Worm (Caenorhabditis elegans) whole organism, L4 larva: ENCODE results near the gene ZK546.19.
"Not testable (repeated sequence)": the region's sequence is repeated elsewhere in the genome, so short reads cannot be mapped to it uniquely, and the experiment has no call there.

ENCODE experiments used
- F37D6.2 ChIP-seq: sonication (generic microtip); optimal IDR thresholded peaks from 2 replicates; lab custom pipeline; 2016; ENCODE audit warnings: mild to moderate bottlenecking, missing genetic modification characterization, missing compliant biosample characterization
- F44E2.7 ChIP-seq: fragments of 200-800 bp; sonication (Bioruptor generic); IDR thresholded peaks from 2 replicates; pipeline ENCODE4 v2.1.2; 2022; ENCODE audit warnings: missing genetic modification characterization, missing compliant biosample characterization
- Y105C5A.15 ChIP-seq: fragments of 200-800 bp; sonication (Bioruptor generic); IDR thresholded peaks from 2 replicates; pipeline ENCODE4 v1.3.6; 2022; ENCODE audit warnings: missing genetic modification characterization, missing compliant biosample characterization
- Y5F2A.4 ChIP-seq: fragments of 200-800 bp; sonication (Bioruptor generic); optimal IDR thresholded peaks from 2 replicates; lab custom pipeline; 2018; ENCODE audit warnings: mild to moderate bottlenecking, missing genetic modification characterization, missing compliant biosample characterization
- ZK337.2 ChIP-seq: fragments of 200-800 bp; sonication (Bioruptor generic); IDR thresholded peaks from 2 replicates; pipeline ENCODE4 v1.3.6; 2022; ENCODE audit warnings: missing genetic modification reagents, missing genetic modification characterization, missing compliant biosample characterization
- ZK546.5 ChIP-seq, 2 experiments: sonication (generic microtip); optimal IDR thresholded peaks; 2 replicates each; lab custom pipeline; 2017; ENCODE audit warnings: missing biosample characterization in 2 of 2, missing genetic modification characterization in 2 of 2
- aha-1 ChIP-seq: fragments of 150-350 bp; peaks from one replicate; lab custom pipeline; 2014; ENCODE audit warnings: missing biosample characterization, missing genetic modification characterization
- aly-2 ChIP-seq: sonication (generic microtip); optimal IDR thresholded peaks from 2 replicates; lab custom pipeline; 2018; ENCODE audit warnings: missing biosample characterization, missing genetic modification characterization
- arid-1 ChIP-seq: fragments of 200-800 bp; sonication (Bioruptor generic); conservative IDR thresholded peaks from 2 replicates; pipeline ENCODE4 v1.3.6; 2022; ENCODE audit warnings: missing genetic modification reagents, missing genetic modification characterization, missing compliant biosample characterization
- ceh-28 ChIP-seq: fragments of 150-350 bp; optimal IDR thresholded peaks from 2 replicates; lab custom pipeline; 2014; ENCODE audit warnings: missing biosample characterization, missing genetic modification reagents, missing genetic modification characterization
- ceh-44 ChIP-seq: fragments of 200-800 bp; sonication (Bioruptor generic); IDR thresholded peaks from 2 replicates; pipeline ENCODE4 v1.3.6; 2022; ENCODE audit warnings: missing genetic modification reagents, missing genetic modification characterization, missing compliant biosample characterization
- ceh-82 ChIP-seq: sonication (generic microtip); optimal IDR thresholded peaks from 2 replicates; lab custom pipeline; 2017; ENCODE audit warnings: missing biosample characterization, missing genetic modification characterization
- daf-12 ChIP-seq: fragments of 150-350 bp; optimal IDR thresholded peaks from 2 replicates; lab custom pipeline; 2014; ENCODE audit warnings: missing biosample characterization, missing genetic modification reagents, missing genetic modification characterization
- daf-16 ChIP-seq, 3 experiments: sonication (generic microtip); optimal IDR thresholded peaks; 2 replicates each; lab custom pipeline; 2016 to 2017; ENCODE audit warnings: missing genetic modification characterization in 3 of 3, missing genetic modification reagents in 3 of 3, mild to moderate bottlenecking in 2 of 3, missing compliant biosample characterization in 2 of 3, missing biosample characterization in 1 of 3, moderate library complexity in 1 of 3
- daf-19 ChIP-seq: fragments of 200-800 bp; sonication (Bioruptor generic); conservative IDR thresholded peaks from 2 replicates; pipeline ENCODE4 v1.3.6; 2022; ENCODE audit warnings: missing genetic modification characterization, missing compliant biosample characterization
- dmd-8 ChIP-seq: fragments of 200-800 bp; sonication (Bioruptor generic); IDR thresholded peaks from 2 replicates; pipeline ENCODE4 v1.3.6; 2022; ENCODE audit warnings: missing genetic modification characterization, missing compliant biosample characterization
- dve-1 ChIP-seq: sonication (generic microtip); optimal IDR thresholded peaks from 2 replicates; lab custom pipeline; 2017; ENCODE audit warnings: antibody characterized with exemption, mild to moderate bottlenecking, missing genetic modification characterization, missing compliant biosample characterization; ENCODE audit not compliant: insufficient read depth
- gei-8 ChIP-seq: fragments of 200-800 bp; sonication (Bioruptor generic); optimal IDR thresholded peaks from 2 replicates; lab custom pipeline; 2018; ENCODE audit warnings: mild to moderate bottlenecking, missing genetic modification characterization, missing compliant biosample characterization
- hif-1 ChIP-seq, 2 experiments: sonication (generic microtip); optimal IDR thresholded peaks; 2 replicates each; lab custom pipeline; 2016 to 2017; ENCODE audit warnings: missing compliant biosample characterization in 2 of 2, missing genetic modification characterization in 2 of 2, missing genetic modification reagents in 2 of 2, missing genotype in 2 of 2, mild to moderate bottlenecking in 1 of 2
- hlh-11 ChIP-seq: fragments of 200-800 bp; sonication (Bioruptor generic); optimal IDR thresholded peaks from 2 replicates; lab custom pipeline; 2018; ENCODE audit warnings: mild to moderate bottlenecking, missing genetic modification characterization, missing compliant biosample characterization
- lin-1 ChIP-seq: fragments of 200-800 bp; sonication (Bioruptor generic); IDR thresholded peaks from 2 replicates; pipeline ENCODE4 v1.3.6; 2022; ENCODE audit warnings: missing genetic modification reagents, missing genetic modification characterization, missing compliant biosample characterization
- lin-15B ChIP-seq: fragments of 150-350 bp; sonication (generic microtip); optimal IDR thresholded peaks from 3 replicates; lab custom pipeline; 2014; ENCODE audit warnings: missing biosample characterization, missing genetic modification characterization
- madf-5 ChIP-seq, 2 experiments: fragments of 200-800 bp; sonication (Bioruptor generic); IDR thresholded peaks; 2 replicates each; pipeline ENCODE4 v1.3.6; 2022; ENCODE audit warnings: missing compliant biosample characterization in 2 of 2, missing genetic modification characterization in 2 of 2
- madf-9 ChIP-seq: fragments of 200-800 bp; sonication (Bioruptor generic); conservative IDR thresholded peaks from 2 replicates; pipeline ENCODE4 v1.3.6; 2022; ENCODE audit warnings: missing genetic modification reagents, missing genetic modification characterization, missing compliant biosample characterization
- mxl-3 ChIP-seq: fragments of 200-800 bp; sonication (Bioruptor generic); optimal IDR thresholded peaks from 2 replicates; lab custom pipeline; 2018; ENCODE audit warnings: mild to moderate bottlenecking, missing genetic modification characterization, missing compliant biosample characterization
- nhr-10 ChIP-seq: fragments of 150-350 bp; optimal IDR thresholded peaks from 2 replicates; lab custom pipeline; 2014; ENCODE audit warnings: missing biosample characterization, missing genetic modification characterization
- nhr-11 ChIP-seq: fragments of 150-350 bp; optimal IDR thresholded peaks from 2 replicates; lab custom pipeline; 2014; ENCODE audit warnings: missing biosample characterization, missing genetic modification characterization
- nhr-25 ChIP-seq: sonication (generic microtip); optimal IDR thresholded peaks from 2 replicates; lab custom pipeline; 2017; ENCODE audit warnings: missing genetic modification characterization, mild to moderate bottlenecking, missing compliant biosample characterization, antibody characterized with exemption, moderate library complexity, borderline replicate concordance; ENCODE audit not compliant: insufficient read depth
- nhr-28 ChIP-seq: fragments of 150-350 bp; optimal IDR thresholded peaks from 2 replicates; lab custom pipeline; 2014; ENCODE audit warnings: missing biosample characterization, missing genetic modification characterization
- nhr-41 ChIP-seq: fragments of 200-800 bp; sonication (Bioruptor generic); IDR thresholded peaks from 2 replicates; pipeline ENCODE4 v1.3.6; 2022; ENCODE audit warnings: missing genetic modification reagents, missing genetic modification characterization, missing compliant biosample characterization
- nhr-48 ChIP-seq: sonication (generic microtip); optimal IDR thresholded peaks from 2 replicates; lab custom pipeline; 2016; ENCODE audit warnings: mild to moderate bottlenecking, missing genetic modification characterization, missing compliant biosample characterization
- nhr-6 ChIP-seq: fragments of 150-350 bp; optimal IDR thresholded peaks from 2 replicates; lab custom pipeline; 2014; ENCODE audit warnings: missing biosample characterization, missing genetic modification characterization
- nhr-76 ChIP-seq: fragments of 150-350 bp; optimal IDR thresholded peaks from 2 replicates; lab custom pipeline; 2014; ENCODE audit warnings: missing biosample characterization, missing genetic modification characterization
- pqm-1 ChIP-seq: sonication (generic microtip); optimal IDR thresholded peaks from 2 replicates; lab custom pipeline; 2017; ENCODE audit warnings: missing biosample characterization, missing genetic modification characterization
- rbr-2 ChIP-seq: sonication (generic microtip); optimal IDR thresholded peaks from 2 replicates; lab custom pipeline; 2016; ENCODE audit warnings: missing genotype, missing genetic modification characterization, missing compliant biosample characterization
- tag-97 ChIP-seq: fragments of 200-800 bp; sonication (Bioruptor generic); IDR thresholded peaks from 2 replicates; pipeline ENCODE4 v1.3.6; 2022; ENCODE audit warnings: missing genetic modification characterization, missing compliant biosample characterization
- unc-62 ChIP-seq, 3 experiments: fragments of 150-350 bp in 1 of 3; sonication (generic microtip); optimal IDR thresholded peaks in 2 of 3; peaks in 1 of 3; 1 replicate in 1 of 3; 2 replicates in 2 of 3; lab custom pipeline; 2014 to 2017; ENCODE audit warnings: missing biosample characterization in 3 of 3, missing genetic modification characterization in 3 of 3, missing genetic modification reagents in 3 of 3, missing genotype in 1 of 3
- ztf-7 ChIP-seq: fragments of 150-350 bp; optimal IDR thresholded peaks from 2 replicates; lab custom pipeline; 2014; ENCODE audit warnings: missing biosample characterization, missing genetic modification characterization

ZK546.19 gene

ce11 chrII:4915572-4915971 is 26.0 kb upstream of the ZK546.19 start:
- TF ChIP-seq arid-1 (GFP tag; lab: Robert Waterston, UW) (no peak), aha-1 (tag; lab: Kevin White, UChicago) (peak; percentile 48)

DNA sequence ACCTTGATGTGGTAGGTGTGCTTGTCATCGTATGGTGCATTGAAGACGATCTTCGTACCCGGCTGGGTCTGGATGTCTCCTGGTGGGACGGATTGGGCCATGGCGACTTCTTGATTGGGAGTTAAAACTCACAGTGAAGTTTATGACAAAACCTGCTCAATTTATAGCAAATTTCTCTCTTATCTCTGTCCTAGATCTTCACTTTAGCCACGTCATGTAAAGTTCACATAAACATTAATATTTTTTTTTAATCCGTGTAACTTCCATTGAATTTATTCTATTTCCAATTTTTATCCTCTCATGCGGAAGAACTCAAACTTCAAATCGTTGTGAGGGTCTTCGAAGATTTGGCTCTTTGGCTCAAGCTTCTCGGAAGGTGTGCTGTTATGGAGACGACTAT is 25.1 kb upstream of the ZK546.19 start, which contains the start of gene msp-31:
msp-31 (minus strand) TSS at position 101 of the 400 bp plus-strand sequence.
- TF ChIP-seq gei-8 (GFP tag; lab: Kevin White, UChicago); nhr-25 (tag; lab: Kevin White, UChicago); F44E2.7 (GFP tag; lab: Robert Waterston, UW): not testable (repeated sequence)
- TF ChIP-seq, all 104 proteins: peak for 0; not testable (repeated sequence) for 104

DNA sequence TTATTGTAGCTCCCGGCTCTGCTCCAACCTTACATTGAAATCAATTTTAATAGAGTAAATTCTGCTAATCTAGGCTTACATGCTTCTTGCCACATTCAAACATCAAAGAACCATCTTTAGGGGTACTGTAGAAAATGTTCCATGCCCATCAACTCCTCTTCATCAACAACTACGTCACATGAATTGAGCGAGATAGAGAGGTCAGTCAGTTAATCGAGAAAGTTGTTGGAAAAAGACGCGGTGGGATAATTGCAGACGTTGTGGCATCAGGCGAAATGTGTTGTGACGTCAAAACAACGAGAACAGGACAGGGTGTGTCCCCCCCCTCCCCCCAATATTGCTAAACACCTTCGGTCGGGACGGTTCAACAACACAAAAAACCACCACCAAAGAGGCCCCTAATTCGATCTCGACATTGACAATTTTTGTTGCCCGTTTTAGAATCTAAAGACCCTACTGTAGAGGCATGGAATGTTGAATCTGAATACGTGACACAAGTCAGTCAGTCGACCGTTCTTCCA is 23.0 kb upstream of the ZK546.19 start:
- no peak for TF ChIP-seq lin-15B (tag; lab: Kevin White, UChicago)
- TF ChIP-seq nhr-41 (GFP tag; lab: Robert Waterston, UW): no peak
- TF ChIP-seq unc-62 (GFP tag; optimal IDR thresholded peaks at IDR 0.05 in 1 of 2; lab: Kevin White, UChicago): peak in 1 of 2 experiments; percentile 62
- no peak for TF ChIP-seq unc-62 (tag; optimal IDR thresholded peaks at IDR 0.05; lab: Kevin White, UChicago)

- TF ChIP-seq dve-1 (tag; lab: Kevin White, UChicago) (peak; percentile 42), ztf-7 (tag; lab: Kevin White, UChicago) (no peak), ZK337.2 (GFP tag; lab: Robert Waterston, UW) (no peak), nhr-6 (tag; lab: Kevin White, UChicago) (no peak), Y105C5A.15 (GFP tag; lab: Robert Waterston, UW) (no peak), pqm-1 (tag; lab: Kevin White, UChicago) (peak; percentile 63), daf-12 (tag; lab: Kevin White, UChicago) (no peak), daf-19 (GFP tag; lab: Robert Waterston, UW) (no peak), hlh-11 (tag; lab: Kevin White, UChicago) (peak; percentile 6), daf-16 (GFP tag; optimal IDR thresholded peaks at IDR 0.05; lab: Kevin White, UChicago) (no peak), daf-16 (tag; optimal IDR thresholded peaks at IDR 0.05; lab: Kevin White, UChicago) (no peak), nhr-28 (tag; lab: Kevin White, UChicago) (peak; percentile 17), aly-2 (no peak)
Observed at ce11 chrII:4920608-4921007, 20.9 kb upstream of the ZK546.19 start.

DNA sequence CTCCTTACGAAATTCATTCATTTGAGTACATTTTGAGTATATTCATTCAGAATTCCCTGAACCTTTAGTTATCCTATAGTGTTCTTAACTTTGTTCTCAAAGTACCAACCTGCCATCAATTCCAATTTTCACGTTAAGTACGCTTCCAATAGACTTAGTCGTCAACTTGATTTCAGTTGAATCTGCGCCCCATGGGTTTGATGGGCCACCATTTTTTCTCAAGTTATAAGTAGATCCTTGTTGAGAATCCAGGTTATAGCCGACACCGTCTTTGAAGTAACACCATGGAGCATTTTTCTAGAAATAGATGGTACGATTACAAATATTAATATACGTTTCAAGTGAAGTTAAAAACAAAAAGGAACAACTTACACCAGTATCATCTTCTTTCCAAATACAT is 16.8 kb upstream of the ZK546.19 start:
- TF ChIP-seq ZK337.2 (GFP tag; lab: Robert Waterston, UW) (no peak), hif-1 (tag; optimal IDR thresholded peaks at IDR 0.05; lab: Kevin White, UChicago) (no peak), aha-1 (tag; lab: Kevin White, UChicago) (peak; percentile 12), unc-62 (GFP tag; optimal IDR thresholded peaks at IDR 0.05 in 1 of 2; lab: Kevin White, UChicago) (peak in 1 of 2 experiments; percentile 96), unc-62 (tag; optimal IDR thresholded peaks at IDR 0.05; lab: Kevin White, UChicago) (no peak), ZK546.5 (tag; optimal IDR thresholded peaks at IDR 0.05; lab: Kevin White, UChicago) (no peak)

DNA sequence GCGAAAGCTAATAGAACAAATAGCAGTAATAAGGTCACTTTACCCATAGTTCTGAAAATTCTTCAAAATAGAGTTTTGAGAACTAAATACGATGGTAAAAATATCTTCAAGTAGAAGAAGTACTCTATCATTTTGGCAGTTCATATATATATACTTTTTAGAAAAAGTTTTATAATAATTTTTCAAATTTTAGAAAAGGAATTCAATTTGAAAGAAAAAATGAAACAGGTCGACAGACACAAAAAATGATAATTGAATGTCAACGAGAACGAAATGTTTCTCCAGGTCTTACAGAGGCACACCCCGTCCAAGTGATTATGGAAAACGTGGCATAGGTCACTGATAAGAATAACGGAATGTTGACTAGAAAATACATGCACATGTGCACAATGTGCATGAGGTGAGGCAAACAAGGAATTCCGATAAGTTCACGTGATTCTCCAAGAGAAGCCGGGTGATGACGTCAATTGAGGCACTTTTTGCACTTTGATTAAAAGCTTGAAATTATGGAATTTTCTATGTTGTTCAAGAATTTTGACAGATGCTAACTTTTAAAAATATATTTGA is 16.2 kb upstream of the ZK546.19 start, which contains the start of gene aagr-2:
aagr-2 (minus strand) TSS at position 51 of the 567 bp plus-strand sequence.
- TF ChIP-seq tag-97 (GFP tag; lab: Robert Waterston, UW) (no peak), nhr-11 (no peak), lin-1 (GFP tag; lab: Robert Waterston, UW) (peak; percentile 54), nhr-6 (tag; lab: Kevin White, UChicago) (no peak), ceh-44 (no peak), ceh-82 (tag; lab: Kevin White, UChicago) (no peak), ztf-7 (tag; lab: Kevin White, UChicago) (no peak), Y5F2A.4 (GFP tag; lab: Kevin White, UChicago) (no peak), dmd-8 (GFP tag; lab: Robert Waterston, UW) (no peak), mxl-3 (peak; percentile 75), F37D6.2 (tag; lab: Kevin White, UChicago) (no peak), nhr-10 (tag; lab: Kevin White, UChicago) (no peak), madf-9 (GFP tag; lab: Robert Waterston, UW) (no peak), ceh-28 (tag; lab: Kevin White, UChicago) (no peak), nhr-76 (tag; lab: Kevin White, UChicago) (no peak), rbr-2 (tag; lab: Kevin White, UChicago) (no peak), nhr-48 (tag; lab: Kevin White, UChicago) (peak; percentile 85), madf-5 (GFP tag; IDR thresholded peaks at IDR 0.05; lab: Robert Waterston, UW) (no peak), dve-1 (tag; lab: Kevin White, UChicago) (peak; percentile 85), lin-15B (tag; lab: Kevin White, UChicago) (no peak), nhr-25 (tag; lab: Kevin White, UChicago) (no peak)
